Worm (Caenorhabditis elegans) whole organism, mixed stage, embryonic: ENCODE data around the gene F28G4.4.

Experiments used
- bed-3 ChIP-seq: fragments of 200-800 bp; sonication (Bioruptor generic); optimal IDR thresholded peaks from 3 replicates; lab custom pipeline; 2018; ENCODE audit warnings: mild to moderate bottlenecking, missing genetic modification characterization, moderate library complexity, missing compliant biosample characterization
- ceh-39 ChIP-seq: fragments of 150-350 bp; optimal IDR thresholded peaks from 2 replicates; lab custom pipeline; 2014; ENCODE audit warnings: missing biosample characterization, missing genetic modification characterization
- ceh-43 ChIP-seq: fragments of 200-800 bp; sonication (Bioruptor generic); optimal IDR thresholded peaks from 2 replicates; lab custom pipeline; 2018; ENCODE audit warnings: mild to moderate bottlenecking, missing genetic modification characterization, moderate library complexity, missing compliant biosample characterization
- cnd-1 ChIP-seq: fragments of 200-800 bp; sonication (Bioruptor generic); optimal IDR thresholded peaks from 2 replicates; lab custom pipeline; 2018; ENCODE audit warnings: mild to moderate bottlenecking, missing genetic modification characterization, missing compliant biosample characterization
- drap-1 ChIP-seq: fragments of 200-800 bp; sonication (Bioruptor generic); optimal IDR thresholded peaks from 3 replicates; lab custom pipeline; 2018; ENCODE audit warnings: mild to moderate bottlenecking, missing genetic modification characterization, missing compliant biosample characterization
- elt-3 ChIP-seq: fragments of 150-350 bp; optimal IDR thresholded peaks from 2 replicates; lab custom pipeline; 2014; ENCODE audit warnings: missing biosample characterization, missing genetic modification characterization
- flh-1 ChIP-seq: fragments of 200-800 bp; sonication (Bioruptor generic); optimal IDR thresholded peaks from 2 replicates; lab custom pipeline; 2018; ENCODE audit warnings: mild to moderate bottlenecking, missing genetic modification characterization, moderate library complexity, missing compliant biosample characterization
- ham-2 ChIP-seq: fragments of 200-800 bp; sonication (Bioruptor generic); optimal IDR thresholded peaks from 2 replicates; lab custom pipeline; 2018; ENCODE audit warnings: mild to moderate bottlenecking, missing genetic modification characterization, missing compliant biosample characterization
- hlh-1 ChIP-seq: fragments of 150-350 bp; optimal IDR thresholded peaks from 2 replicates; lab custom pipeline; 2014; ENCODE audit warnings: missing biosample characterization, missing genetic modification reagents, missing genetic modification characterization
- lin-13 ChIP-seq: fragments of 150-350 bp; optimal IDR thresholded peaks from 2 replicates; lab custom pipeline; 2014; ENCODE audit warnings: missing biosample characterization, missing genetic modification characterization
- lin-32 ChIP-seq: fragments of 200-800 bp; sonication (Bioruptor generic); optimal IDR thresholded peaks from 2 replicates; lab custom pipeline; 2018; ENCODE audit warnings: mild to moderate bottlenecking, missing genetic modification characterization, missing compliant biosample characterization
- lsy-2 ChIP-seq: fragments of 150-350 bp; optimal IDR thresholded peaks from 2 replicates; lab custom pipeline; 2014; ENCODE audit warnings: missing biosample characterization, missing genetic modification characterization
- mab-5 ChIP-seq: fragments of 150-350 bp; optimal IDR thresholded peaks from 2 replicates; lab custom pipeline; 2014; ENCODE audit warnings: missing biosample characterization, missing genetic modification characterization
- mls-2 ChIP-seq: sonication (generic microtip); optimal IDR thresholded peaks from 2 replicates; lab custom pipeline; 2016; ENCODE audit warnings: mild to moderate bottlenecking, missing genetic modification characterization, moderate library complexity, missing compliant biosample characterization
- nhr-12 ChIP-seq: fragments of 150-350 bp; optimal IDR thresholded peaks from 2 replicates; lab custom pipeline; 2014; ENCODE audit warnings: missing biosample characterization, missing genetic modification characterization
- nhr-2 ChIP-seq: fragments of 150-350 bp; optimal IDR thresholded peaks from 2 replicates; lab custom pipeline; 2014; ENCODE audit warnings: missing biosample characterization, missing genetic modification characterization
- nhr-28 ChIP-seq: fragments of 150-350 bp; optimal IDR thresholded peaks from 2 replicates; lab custom pipeline; 2014; ENCODE audit warnings: missing biosample characterization, missing genetic modification characterization
- nhr-76 ChIP-seq: sonication (generic microtip); optimal IDR thresholded peaks from 2 replicates; lab custom pipeline; 2017; ENCODE audit warnings: missing biosample characterization, missing genetic modification characterization
- sptf-1 ChIP-seq: sonication (generic microtip); optimal IDR thresholded peaks from 2 replicates; lab custom pipeline; 2017; ENCODE audit warnings: mild to moderate bottlenecking, missing genetic modification characterization, moderate library complexity, missing compliant biosample characterization
- unc-120 ChIP-seq: sonication (generic microtip); optimal IDR thresholded peaks from 2 replicates; lab custom pipeline; 2017; ENCODE audit warnings: missing genetic modification characterization, missing compliant biosample characterization; ENCODE audit not compliant: poor library complexity, severe bottlenecking

The F28G4.4 gene

DNA sequence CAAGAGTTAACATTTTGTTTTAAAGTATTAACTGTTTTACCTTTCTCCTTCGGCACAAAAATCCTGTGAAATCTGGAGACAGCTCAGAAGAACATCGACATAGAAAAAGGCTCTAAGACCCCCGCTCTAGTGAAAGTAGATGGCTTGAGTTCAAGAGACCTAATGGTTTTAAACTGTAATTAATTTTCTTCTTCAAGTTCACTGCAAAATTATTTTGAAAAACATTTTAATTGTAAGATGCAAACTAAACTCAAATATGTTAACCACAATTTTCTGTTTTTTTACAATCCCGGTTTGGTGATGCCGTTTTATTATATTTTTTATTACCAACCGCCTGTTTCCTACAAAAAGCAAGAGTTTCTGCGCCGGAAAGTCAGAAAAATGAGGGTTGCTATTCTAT is 52.1 kb downstream of the F28G4.4 start, which contains the start of gene clec-233:
Gene clec-233, plus strand, starts transcription at position 301 of the 400 bp plus-strand sequence.
- TF ChIP-seq nhr-2 (tag; lab: Kevin White, UChicago), result no peak
- TF ChIP-seq cnd-1 (tag; lab: Kevin White, UChicago), result no peak
- no peak for TF ChIP-seq bed-3
- TF ChIP-seq flh-1, result no peak
- TF ChIP-seq sptf-1 (tag; lab: Kevin White, UChicago), result no peak
- no peak for TF ChIP-seq unc-120 (tag; lab: Kevin White, UChicago)
- no peak for TF ChIP-seq nhr-12
- no peak for TF ChIP-seq nhr-76 (tag; lab: Kevin White, UChicago)
- no peak for TF ChIP-seq elt-3 (tag; lab: Kevin White, UChicago)
- no peak for TF ChIP-seq lin-32 (GFP tag; lab: Kevin White, UChicago)
- TF ChIP-seq ham-2 (GFP tag; lab: Kevin White, UChicago), result no peak
- no peak for TF ChIP-seq drap-1 (GFP tag; lab: Kevin White, UChicago)
- no peak for TF ChIP-seq ceh-39 (tag; lab: Kevin White, UChicago)
- TF ChIP-seq lsy-2 (tag; lab: Kevin White, UChicago), result no peak
- TF ChIP-seq mls-2 (tag; lab: Kevin White, UChicago), result no peak
- no peak for TF ChIP-seq mab-5 (tag; lab: Kevin White, UChicago)
- TF ChIP-seq nhr-28, result no peak
- no peak for TF ChIP-seq ceh-43
- no peak for TF ChIP-seq lin-13 (tag; lab: Kevin White, UChicago)
- TF ChIP-seq hlh-1 (tag; lab: Kevin White, UChicago), result no peak
